Worm (Caenorhabditis elegans): ENCODE data around the gene nduf-11.

The nduf-11 gene

ce11 chrII:11305627-11306449 is 39.6 kb downstream of the nduf-11 start, which contains the start of gene rsf-1:
Gene rsf-1, plus strand, starts transcription at chrII:11306399.
- TF ChIP-seq unc-62 (GFP tag; optimal IDR thresholded peaks at IDR 0.05), result no peak

ce11 chrII:11302591-11302990 is 42.8 kb downstream of the nduf-11 start, which contains the start of gene samp-1:
Gene samp-1, plus strand, starts transcription at chrII:11302891.
- TF ChIP-seq unc-62 (GFP tag; optimal IDR thresholded peaks at IDR 0.05), result no peak

ce11 chrII:11301059-11301458 is 44.4 kb downstream of the nduf-11 start, which contains the start of gene raga-1:
Gene raga-1, plus strand, starts transcription at chrII:11301359.
- TF ChIP-seq unc-62 (GFP tag; optimal IDR thresholded peaks at IDR 0.05), result no peak

DNA sequence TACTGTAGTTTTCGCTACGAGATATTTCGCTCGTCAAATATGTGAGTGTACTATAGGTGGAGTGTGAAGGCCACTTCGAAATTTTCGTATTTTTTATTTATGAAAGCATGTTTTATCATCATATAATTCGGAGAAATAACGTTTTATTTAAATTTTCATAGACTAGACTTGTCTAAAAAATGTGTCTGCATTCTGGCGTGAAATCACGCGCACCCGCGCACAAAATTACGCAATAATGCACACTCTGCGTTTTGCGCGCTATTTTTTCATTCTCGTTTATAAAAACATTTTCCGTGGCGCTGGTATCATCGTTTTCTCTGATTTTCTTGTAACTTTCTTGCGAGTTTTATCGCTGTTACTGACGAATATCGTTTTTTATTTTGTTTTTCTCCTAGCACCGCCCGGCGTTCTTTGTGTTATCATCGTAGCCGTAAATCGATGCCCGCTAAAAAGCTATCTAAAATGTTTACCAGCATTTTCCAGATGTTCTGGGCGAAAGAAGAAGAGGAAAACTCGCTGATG is 48.1 kb downstream of the nduf-11 start, which contains the start of gene saps-1:
TSS of gene saps-1 (plus strand) at position 472 of the 522 bp plus-strand sequence.
- TF ChIP-seq unc-62 (GFP tag; optimal IDR thresholded peaks at IDR 0.05), result no peak

Data from whole organism, dauer.